Fruit fly (Drosophila melanogaster): ENCODE results near the gene Fancl.

- TF ChIP-seq tj (GFP tag; optimal IDR thresholded peaks at IDR 0.05) = no peak
- no peak for TF ChIP-seq Mnt (GFP tag; optimal IDR thresholded peaks at IDR 0.05)
These were observed at the start of gene Fancl, which contains the start of gene Npc2e for dm6 chr3R:10052695-10053382.

Data from whole organism, adult.